Fruit fly (Drosophila melanogaster) whole organism, embryonic: Measurements from ENCODE around the gene Tace.

Source experiments
- Atf6 ChIP-seq: fragments of 200-800 bp; sonication (Bioruptor generic); IDR thresholded peaks from 2 replicates; pipeline ENCODE4 v1.3.6; 2022; ENCODE audit warnings: missing biosample characterization, missing genetic modification characterization
- CG10321 ChIP-seq: fragments of 200-800 bp; sonication (Bioruptor generic); IDR thresholded peaks from 2 replicates; pipeline ENCODE4 v1.3.6; 2022; ENCODE audit warnings: missing biosample characterization, missing genetic modification characterization
- CG12071 ChIP-seq: fragments of 200-800 bp; sonication (Bioruptor generic); optimal IDR thresholded peaks from 3 replicates; lab custom pipeline; 2018; ENCODE audit warnings: missing biosample characterization, mild to moderate bottlenecking, missing genetic modification characterization
- CG12299 ChIP-seq: fragments of 200-800 bp; sonication (Bioruptor generic); optimal IDR thresholded peaks from 2 replicates; lab custom pipeline; 2018; ENCODE audit warnings: missing biosample characterization, mild to moderate bottlenecking, missing genetic modification characterization
- CG12744 ChIP-seq: fragments of 200-800 bp; sonication (Bioruptor generic); optimal IDR thresholded peaks from 2 replicates; lab custom pipeline; 2016; ENCODE audit warnings: missing biosample characterization, missing genetic modification characterization
- CG13287 ChIP-seq: fragments of 200-800 bp; sonication (Bioruptor generic); IDR thresholded peaks from 2 replicates; pipeline ENCODE4 v1.3.6; 2022; ENCODE audit warnings: missing biosample characterization, missing genetic modification characterization; ENCODE audit not compliant: partially characterized antibody
- CG13624 ChIP-seq: fragments of 200-800 bp; sonication (Bioruptor generic); optimal IDR thresholded peaks from 2 replicates; lab custom pipeline; 2016; ENCODE audit warnings: missing biosample characterization, missing genetic modification characterization
- CG13894 ChIP-seq: fragments of 200-800 bp; sonication (Bioruptor generic); optimal IDR thresholded peaks from 3 replicates; lab custom pipeline; 2018; ENCODE audit warnings: missing biosample characterization, mild to moderate bottlenecking, missing genetic modification characterization, moderate library complexity
- CG15269 ChIP-seq: fragments of 200-800 bp; sonication (Bioruptor generic); optimal IDR thresholded peaks from 2 replicates; lab custom pipeline; 2018; ENCODE audit warnings: missing biosample characterization, mild to moderate bottlenecking, missing genetic modification characterization, moderate library complexity
- CG1647 ChIP-seq: fragments of 200-800 bp; sonication (Bioruptor generic); optimal IDR thresholded peaks from 3 replicates; lab custom pipeline; 2016; ENCODE audit warnings: missing biosample characterization, missing genetic modification characterization
- CG16813 ChIP-seq: fragments of 200-800 bp; sonication (Bioruptor generic); IDR thresholded peaks from 3 replicates; pipeline ENCODE4 v1.3.6; 2022; ENCODE audit warnings: missing biosample characterization, missing genetic modification characterization; ENCODE audit not compliant: partially characterized antibody
- CG17328 ChIP-seq: fragments of 200-800 bp; sonication (Bioruptor generic); IDR thresholded peaks from 2 replicates; pipeline ENCODE4 v1.3.6; 2022; ENCODE audit warnings: missing biosample characterization, missing genetic modification characterization
- CG2116 ChIP-seq: fragments of 200-800 bp; sonication (Bioruptor generic); optimal IDR thresholded peaks from 3 replicates; lab custom pipeline; 2018; ENCODE audit warnings: missing biosample characterization, mild to moderate bottlenecking, missing genetic modification characterization
- CG2678 ChIP-seq: fragments of 200-800 bp; sonication (Bioruptor generic); optimal IDR thresholded peaks from 3 replicates; lab custom pipeline; 2019; ENCODE audit warnings: missing biosample characterization, mild to moderate bottlenecking, missing genetic modification characterization, moderate library complexity
- CG30020 ChIP-seq: fragments of 200-800 bp; optimal IDR thresholded peaks from 2 replicates; lab custom pipeline; 2019; ENCODE audit warnings: missing biosample characterization, mild to moderate bottlenecking, missing genetic modification characterization, moderate library complexity
- CG32772 ChIP-seq: fragments of 200-800 bp; sonication (Bioruptor generic); IDR thresholded peaks from 2 replicates; pipeline ENCODE4 v1.3.6; 2022; ENCODE audit warnings: missing biosample characterization, missing genetic modification characterization
- CG3281 ChIP-seq: fragments of 200-800 bp; sonication (Bioruptor generic); optimal IDR thresholded peaks from 3 replicates; lab custom pipeline; 2017; ENCODE audit warnings: missing biosample characterization, mild to moderate bottlenecking, missing genetic modification characterization
- CG3838 ChIP-seq: fragments of 200-800 bp; sonication (Bioruptor generic); optimal IDR thresholded peaks from 3 replicates; lab custom pipeline; 2016; ENCODE audit warnings: missing biosample characterization, missing genetic modification characterization
- CG42726 ChIP-seq: fragments of 200-800 bp; sonication (Bioruptor generic); IDR thresholded peaks from 2 replicates; pipeline ENCODE4 v1.3.6; 2022; ENCODE audit warnings: missing biosample characterization, missing genetic modification characterization; ENCODE audit not compliant: partially characterized antibody
- CG4328 ChIP-seq: fragments of 200-800 bp; sonication (Bioruptor generic); optimal IDR thresholded peaks from 3 replicates; lab custom pipeline; 2017; ENCODE audit warnings: missing biosample characterization, missing genetic modification reagents, missing genetic modification characterization
- CG6654 ChIP-seq: fragments of 200-800 bp; sonication (Bioruptor generic); optimal IDR thresholded peaks from 2 replicates; lab custom pipeline; 2017; ENCODE audit warnings: missing biosample characterization, mild to moderate bottlenecking, missing genetic modification characterization
- CG8478 ChIP-seq: fragments of >200 bp; optimal IDR thresholded peaks from 2 replicates; lab custom pipeline; 2018
- CG9932 ChIP-seq: fragments of 200-800 bp; sonication (Bioruptor generic); IDR thresholded peaks from 2 replicates; pipeline ENCODE4 v1.3.6; 2022; ENCODE audit warnings: missing biosample characterization, missing genetic modification characterization
- CoRest ChIP-seq: fragments of 200-800 bp; sonication (Bioruptor generic); optimal IDR thresholded peaks from 3 replicates; lab custom pipeline; 2018; ENCODE audit warnings: missing biosample characterization, mild to moderate bottlenecking, missing genetic modification characterization, moderate library complexity
- Dip2 ChIP-seq: fragments of 200-800 bp; sonication (Bioruptor generic); IDR thresholded peaks from 2 replicates; pipeline ENCODE4 v1.3.6; 2022; ENCODE audit warnings: missing biosample characterization, missing genetic modification characterization
- Dip3 ChIP-seq: fragments of 200-800 bp; sonication (Bioruptor generic); optimal IDR thresholded peaks from 3 replicates; lab custom pipeline; 2016; ENCODE audit warnings: missing biosample characterization, missing genetic modification characterization
- GATAe ChIP-seq: fragments of 200-800 bp; sonication (Bioruptor generic); conservative IDR thresholded peaks from 2 replicates; pipeline ENCODE4 v1.3.6; 2022; ENCODE audit warnings: missing biosample characterization, missing genetic modification characterization
- HHEX ChIP-seq: fragments of 200-800 bp; sonication (Bioruptor generic); optimal IDR thresholded peaks from 3 replicates; lab custom pipeline; 2017; ENCODE audit warnings: missing biosample characterization, mild to moderate bottlenecking, missing genetic modification characterization, missing genetic modification reagents
- Hey ChIP-seq: fragments of 200-800 bp; sonication (Bioruptor generic); optimal IDR thresholded peaks from 3 replicates; lab custom pipeline; 2018; ENCODE audit warnings: missing biosample characterization, mild to moderate bottlenecking, missing genetic modification characterization
- Hmx ChIP-seq: fragments of 200-800 bp; sonication (Bioruptor generic); optimal IDR thresholded peaks from 2 replicates; lab custom pipeline; 2016; ENCODE audit warnings: missing biosample characterization, missing genetic modification characterization
- Hr39 ChIP-seq: fragments of >200 bp; optimal IDR thresholded peaks from 2 replicates; lab custom pipeline; 2017
- MBD-R2 ChIP-seq: fragments of 200-800 bp; sonication (Bioruptor generic); IDR thresholded peaks from 2 replicates; pipeline ENCODE4 v1.3.6; 2022; ENCODE audit warnings: missing biosample characterization, missing genetic modification characterization
- PHDP ChIP-seq: fragments of 200-800 bp; sonication (Bioruptor generic); optimal IDR thresholded peaks from 3 replicates; lab custom pipeline; 2018; ENCODE audit warnings: missing biosample characterization, mild to moderate bottlenecking, missing genetic modification characterization, moderate library complexity
- Scr ChIP-seq: fragments of 200-800 bp; sonication (Bioruptor generic); IDR thresholded peaks from 2 replicates; pipeline ENCODE4 v1.3.6; 2022; ENCODE audit warnings: missing biosample characterization, missing genetic modification characterization; ENCODE audit not compliant: partially characterized antibody
- Sox100B ChIP-seq: fragments of 200-800 bp; sonication (Bioruptor generic); optimal IDR thresholded peaks from 3 replicates; lab custom pipeline; 2018; ENCODE audit warnings: missing biosample characterization, mild to moderate bottlenecking, missing genetic modification characterization
- Sry-δ ChIP-seq: fragments of 200-800 bp; sonication (Bioruptor generic); optimal IDR thresholded peaks from 2 replicates; lab custom pipeline; 2016; ENCODE audit warnings: missing biosample characterization, missing genetic modification characterization
- TFAM ChIP-seq: fragments of 200-800 bp; sonication (Bioruptor generic); optimal IDR thresholded peaks from 2 replicates; lab custom pipeline; 2017; ENCODE audit warnings: missing biosample characterization, missing genetic modification characterization, inconsistent platforms
- Usf ChIP-seq: fragments of 200-800 bp; sonication (Bioruptor generic); optimal IDR thresholded peaks from 2 replicates; lab custom pipeline; 2017; ENCODE audit warnings: missing genotype, missing biosample characterization, missing genetic modification characterization
- Vsx1 ChIP-seq: fragments of 200-800 bp; sonication (Bioruptor generic); optimal IDR thresholded peaks from 2 replicates; lab custom pipeline; 2017; ENCODE audit warnings: missing biosample characterization, mild to moderate bottlenecking, missing genetic modification characterization, missing genetic modification reagents
- ap ChIP-seq: fragments of 200-800 bp; sonication (Bioruptor generic); IDR thresholded peaks from 2 replicates; pipeline ENCODE4 v1.3.6; 2022; ENCODE audit warnings: missing biosample characterization, missing genetic modification characterization
- az2 ChIP-seq: fragments of 200-800 bp; sonication (Bioruptor generic); optimal IDR thresholded peaks from 3 replicates; lab custom pipeline; 2016; ENCODE audit warnings: missing biosample characterization, missing genetic modification characterization
- cato ChIP-seq: fragments of 200-800 bp; sonication (Bioruptor generic); optimal IDR thresholded peaks from 2 replicates; lab custom pipeline; 2016; ENCODE audit warnings: missing biosample characterization, missing genetic modification characterization, borderline replicate concordance
- caup ChIP-seq: fragments of 200-800 bp; sonication (Bioruptor generic); optimal IDR thresholded peaks from 3 replicates; lab custom pipeline; 2017; ENCODE audit warnings: missing biosample characterization, mild to moderate bottlenecking, missing genetic modification characterization, moderate library complexity; ENCODE audit not compliant: severe bottlenecking
- cg ChIP-seq: fragments of 200-800 bp; sonication (Bioruptor generic); optimal IDR thresholded peaks from 3 replicates; lab custom pipeline; 2019; ENCODE audit warnings: missing biosample characterization, mild to moderate bottlenecking, missing genetic modification characterization, moderate library complexity
- grn ChIP-seq: fragments of 200-800 bp; sonication (Bioruptor generic); optimal IDR thresholded peaks from 3 replicates; lab custom pipeline; 2017; ENCODE audit warnings: missing biosample characterization, missing genetic modification characterization
- gro ChIP-seq: fragments of 200-800 bp; sonication (Bioruptor generic); optimal IDR thresholded peaks from 2 replicates; lab custom pipeline; 2016; ENCODE audit warnings: missing biosample characterization, missing genetic modification characterization
- h ChIP-seq: fragments of >200 bp; optimal IDR thresholded peaks from 2 replicates; lab custom pipeline; 2017
- onecut ChIP-seq: fragments of 200-800 bp; sonication (Bioruptor generic); IDR thresholded peaks from 2 replicates; pipeline ENCODE4 v1.3.6; 2022; ENCODE audit warnings: missing biosample characterization, missing genetic modification characterization
- pita ChIP-seq: fragments of 200-800 bp; sonication (Bioruptor generic); optimal IDR thresholded peaks from 2 replicates; lab custom pipeline; 2017; ENCODE audit warnings: missing biosample characterization, mild to moderate bottlenecking, missing genetic modification characterization
- row ChIP-seq: fragments of 200-800 bp; sonication (Bioruptor generic); IDR thresholded peaks from 3 replicates; pipeline ENCODE4 v1.3.6; 2022; ENCODE audit warnings: missing biosample characterization, missing genetic modification characterization
- sug ChIP-seq: fragments of 200-800 bp; optimal IDR thresholded peaks from 2 replicates; lab custom pipeline; 2019; ENCODE audit warnings: missing biosample characterization, mild to moderate bottlenecking, missing genetic modification characterization, moderate library complexity

Tace gene

DNA sequence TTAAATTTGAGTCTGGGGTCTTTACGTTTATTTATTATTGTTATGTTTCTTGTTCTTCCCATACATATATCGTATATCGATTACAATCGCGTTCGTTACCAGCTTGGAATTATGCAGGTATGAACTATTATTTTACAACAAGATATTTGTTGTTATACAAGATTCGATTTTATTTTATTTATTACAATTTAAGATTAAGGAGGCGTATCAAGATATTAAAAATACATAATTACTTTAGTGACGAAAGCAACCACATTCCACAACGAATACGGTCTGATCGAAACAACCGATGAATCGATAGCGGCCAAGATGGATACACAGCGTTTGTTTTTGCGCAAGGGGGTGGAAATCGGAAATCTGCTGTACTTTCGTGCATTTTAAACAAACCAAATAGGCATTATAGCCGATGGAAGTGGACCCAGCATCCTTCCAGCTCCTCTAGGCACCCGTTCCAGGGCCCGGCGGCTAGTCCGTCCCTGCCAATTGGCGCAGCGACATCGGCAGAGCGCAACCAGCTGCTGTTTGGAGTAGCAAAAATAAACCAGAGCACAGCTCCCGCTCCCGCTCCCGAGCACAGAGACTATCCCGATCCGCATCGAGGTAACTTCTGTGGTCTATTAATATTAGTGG lies 2.6 kb upstream of the Tace start, which contains the start of the genes CG15525 and CG11504 (continued):
- TF ChIP-seq CG32772 (GFP tag; lab: Robert Waterston, UW), result peak; percentile 73
- TF ChIP-seq gro, result peak; percentile 53
- no peak for TF ChIP-seq CG2678
- TF ChIP-seq GATAe (GFP tag; lab: Robert Waterston, UW), result no peak
- TF ChIP-seq ap (GFP tag; lab: Robert Waterston, UW), result peak; percentile 51
- no peak for TF ChIP-seq CG15269 (tag; lab: Kevin White, UChicago)
- peak; percentile 51; the same call in 1 of the 2 replicates for TF ChIP-seq CG17328
- TF ChIP-seq Hr39 (lab: Kevin White, UChicago), result no peak
- TF ChIP-seq CG4328, result no peak
- TF ChIP-seq Sry-δ, result peak; percentile 74
- no peak for TF ChIP-seq caup (GFP tag; lab: Kevin White, UChicago)
- TF ChIP-seq CG8478, result no peak
- no peak for TF ChIP-seq CG12071 (GFP tag; lab: Kevin White, UChicago)
- peak; percentile 91 for TF ChIP-seq CG16813 (GFP tag; lab: Robert Waterston, UW)
- TF ChIP-seq pita (GFP tag; lab: Kevin White, UChicago), result no peak
- TF ChIP-seq CG3281 (GFP tag; lab: Kevin White, UChicago), result no peak
- TF ChIP-seq CG13287 (GFP tag; lab: Robert Waterston, UW), result peak; percentile 95
- no peak for TF ChIP-seq Usf (GFP tag; lab: Kevin White, UChicago)
- TF ChIP-seq cg (GFP tag; lab: Kevin White, UChicago), result no peak
- peak; percentile 58 for TF ChIP-seq CG30020 (tag; lab: Kevin White, UChicago)
- TF ChIP-seq Hey (tag; lab: Kevin White, UChicago), result no peak
- no peak for TF ChIP-seq CG10321
- no peak for TF ChIP-seq TFAM
- TF ChIP-seq Atf6 (GFP tag; lab: Robert Waterston, UW), result peak; percentile 63; the same call in 1 of the 2 replicates
- peak; percentile 40 for TF ChIP-seq CG3838 (GFP tag; lab: Kevin White, UChicago)
- TF ChIP-seq Sox100B (GFP tag; lab: Kevin White, UChicago), result no peak
- TF ChIP-seq PHDP (tag; lab: Kevin White, UChicago), result no peak
- TF ChIP-seq Dip3 (GFP tag; lab: Kevin White, UChicago), result peak; percentile 72
- TF ChIP-seq sug (tag; lab: Kevin White, UChicago), result no peak
- TF ChIP-seq row, result peak; percentile 93
- TF ChIP-seq Dip2, result no peak
- peak; percentile 84 for TF ChIP-seq CG9932
- TF ChIP-seq CG12299 (tag; lab: Kevin White, UChicago), result no peak
- no peak for TF ChIP-seq HHEX
- TF ChIP-seq Scr, result peak; percentile 92
- no peak for TF ChIP-seq Hmx
- no peak for TF ChIP-seq CG1647 (GFP tag; lab: Kevin White, UChicago)
- peak; percentile 60 for TF ChIP-seq onecut (GFP tag; lab: Robert Waterston, UW)
- TF ChIP-seq h (lab: Kevin White, UChicago), result no peak
- TF ChIP-seq CG12744 (GFP tag; lab: Kevin White, UChicago), result no peak
- no peak for TF ChIP-seq Vsx1
- TF ChIP-seq az2 (GFP tag; lab: Kevin White, UChicago), result peak; percentile 51
- TF ChIP-seq MBD-R2 (GFP tag; lab: Robert Waterston, UW), result peak; percentile 95
- TF ChIP-seq CG13624 (GFP tag; lab: Kevin White, UChicago), result peak; percentile 65
- TF ChIP-seq CG42726 (GFP tag; lab: Robert Waterston, UW), result peak; percentile 41; the same call in 1 of the 2 replicates
- TF ChIP-seq CoRest, result peak; percentile 50
- no peak for TF ChIP-seq cato (GFP tag; lab: Kevin White, UChicago)
- TF ChIP-seq CG2116 (GFP tag; lab: Kevin White, UChicago), result peak; percentile 88
- no peak for TF ChIP-seq grn (GFP tag; lab: Kevin White, UChicago)
- TF ChIP-seq CG6654, result no peak
- TF ChIP-seq CG13894 (tag; lab: Kevin White, UChicago), result no peak
